Fruit fly (Drosophila melanogaster): ENCODE data around the gene CG34279.

CG34279 gene

dm6 chr3R:17413601-17414000, 10.5 kb upstream of the CG34279 start, which contains the start of gene CG42822:
TSS of gene CG42822 (plus strand) at chr3R:17413901.
- no peak for TF ChIP-seq C15 (GFP tag; IDR thresholded peaks at IDR 0.05)
- TF ChIP-seq crol (GFP tag; IDR thresholded peaks at IDR 0.05) = no peak
- TF ChIP-seq Med (GFP tag) = no peak
- TF ChIP-seq CG17829 (tag; optimal IDR thresholded peaks at IDR 0.05) = no peak
- TF ChIP-seq z (GFP tag; IDR thresholded peaks at IDR 0.05) = no peak
- TF ChIP-seq Eip74EF (GFP tag; optimal IDR thresholded peaks at IDR 0.05) = no peak
- no peak for TF ChIP-seq Oli (tag; optimal IDR thresholded peaks at IDR 0.05)
- no peak for TF ChIP-seq zfh2 (GFP tag; optimal IDR thresholded peaks at IDR 0.05)
- TF ChIP-seq cad (GFP tag; optimal IDR thresholded peaks at IDR 0.05) = no peak
- no peak for TF ChIP-seq Lhr (GFP tag; optimal IDR thresholded peaks at IDR 0.05)
- TF ChIP-seq Taf1 (GFP tag; IDR thresholded peaks at IDR 0.05) = no peak
- no peak for TF ChIP-seq Meics (GFP tag; optimal IDR thresholded peaks at IDR 0.05)
- TF ChIP-seq emc (GFP tag; optimal IDR thresholded peaks at IDR 0.05) = no peak
- TF ChIP-seq Dll (GFP tag; IDR thresholded peaks at IDR 0.05; ENCODE audit: partially characterized antibody) = no peak
- TF ChIP-seq CG9817 (tag; optimal IDR thresholded peaks at IDR 0.05) = no peak
- TF ChIP-seq gcm (GFP tag; optimal IDR thresholded peaks at IDR 0.05) = no peak
- TF ChIP-seq crp (GFP tag; optimal IDR thresholded peaks at IDR 0.05) = no peak
- TF ChIP-seq CG15269 (tag; optimal IDR thresholded peaks at IDR 0.05) = no peak
- TF ChIP-seq CG14441 (GFP tag; IDR thresholded peaks at IDR 0.05) = no peak

- TF ChIP-seq C15 (GFP tag; IDR thresholded peaks at IDR 0.05) = no peak
- no peak for TF ChIP-seq CG9727 (GFP tag; optimal IDR thresholded peaks at IDR 0.05)
- TF ChIP-seq crc (GFP tag; optimal IDR thresholded peaks at IDR 0.05) = no peak
- no peak for TF ChIP-seq CG34422 (GFP tag; IDR thresholded peaks at IDR 0.05)
- peak; percentile 22 for TF ChIP-seq sens (GFP tag)
- no peak for TF ChIP-seq CG13894 (tag; optimal IDR thresholded peaks at IDR 0.05)
- TF ChIP-seq CG10147 (GFP tag; optimal IDR thresholded peaks at IDR 0.05) = peak; percentile 74
- TF ChIP-seq CG3281 (GFP tag; optimal IDR thresholded peaks at IDR 0.05) = peak; percentile 21
- TF ChIP-seq sr (GFP tag; IDR thresholded peaks at IDR 0.05) = no peak
- no peak for TF ChIP-seq Med (GFP tag)
- TF ChIP-seq Fer3 (tag; optimal IDR thresholded peaks at IDR 0.05) = peak; percentile 32
- no peak for TF ChIP-seq Rfx (GFP tag; IDR thresholded peaks at IDR 0.05)
- peak; percentile 10 for TF ChIP-seq CG2120 (GFP tag; optimal IDR thresholded peaks at IDR 0.05)
- TF ChIP-seq CG11247 (GFP tag; IDR thresholded peaks at IDR 0.05) = no peak
- no peak for TF ChIP-seq jumu (GFP tag; optimal IDR thresholded peaks at IDR 0.05)
- TF ChIP-seq CG10274 (GFP tag; optimal IDR thresholded peaks at IDR 0.05) = peak; percentile 78
- no peak for TF ChIP-seq ab (GFP tag; optimal IDR thresholded peaks at IDR 0.05)
- peak; percentile 22 for TF ChIP-seq D19B (GFP tag; optimal IDR thresholded peaks at IDR 0.05)
- peak; percentile 11 for TF ChIP-seq gsb-n (tag; optimal IDR thresholded peaks at IDR 0.05)
- peak; percentile 51 for TF ChIP-seq gem (tag; optimal IDR thresholded peaks at IDR 0.05)
Measured at dm6 chr3R:17412458-17413127, 9.5 kb upstream of the CG34279 start, which contains the start of gene CG42821. TSS of gene CG42821 (plus strand) at chr3R:17413077.

- TF ChIP-seq corto (GFP tag; optimal IDR thresholded peaks at IDR 0.05) (no peak), CG15601 (tag; optimal IDR thresholded peaks at IDR 0.05) (no peak), Ravus (GFP tag; IDR thresholded peaks at IDR 0.05) (no peak)
Measured at dm6 chr3R:17410808-17411207, 7.7 kb upstream of the CG34279 start, which contains the start of gene CG5863. TSS of gene CG5863 (plus strand) at chr3R:17411108.

Data from whole organism, embryonic.